Fruit fly (Drosophila melanogaster): Measurements from ENCODE around the gene Afti.

Afti gene

dm6 chr3R:14283042-14283626 lies 43.4 kb downstream of the Afti start (continued):
- TF ChIP-seq CG18476 (GFP tag; optimal IDR thresholded peaks at IDR 0.05) (no peak), Gug (GFP tag; IDR thresholded peaks at IDR 0.05) (no peak; the same call in 2 of the 4 replicates), CG10366 (GFP tag; IDR thresholded peaks at IDR 0.05) (no peak), seq (GFP tag; IDR thresholded peaks at IDR 0.05) (no peak), D (optimal IDR thresholded peaks at IDR 0.05) (no peak), D (GFP tag; optimal IDR thresholded peaks at IDR 0.05) (no peak), CG14050 (GFP tag; IDR thresholded peaks at IDR 0.05) (no peak), Adf1 (GFP tag; IDR thresholded peaks at IDR 0.05) (no peak), CG17385 (GFP tag; optimal IDR thresholded peaks at IDR 0.05) (peak; percentile 18), CTCF (GFP tag; optimal IDR thresholded peaks at IDR 0.05) (no peak), dmrt99B (tag; optimal IDR thresholded peaks at IDR 0.05) (peak; percentile 40), dysf (GFP tag; IDR thresholded peaks at IDR 0.05) (no peak), NC2α (GFP tag; optimal IDR thresholded peaks at IDR 0.05) (no peak), CG11696 (GFP tag; IDR thresholded peaks at IDR 0.05) (no peak), CG2116 (GFP tag; optimal IDR thresholded peaks at IDR 0.05) (no peak), YL-1 (GFP tag; optimal IDR thresholded peaks at IDR 0.05) (no peak), rib (GFP tag; IDR thresholded peaks at IDR 0.05) (no peak), CG7372 (GFP tag; IDR thresholded peaks at IDR 0.05) (no peak), bigmax (GFP tag; optimal IDR thresholded peaks at IDR 0.05) (no peak), sqz (GFP tag; optimal IDR thresholded peaks at IDR 0.05) (no peak), tup (GFP tag; optimal IDR thresholded peaks at IDR 0.05) (no peak), CG4820 (GFP tag; optimal IDR thresholded peaks at IDR 0.05) (no peak), Atf3 (GFP tag; optimal IDR thresholded peaks at IDR 0.05) (peak; percentile 2), Oaz (GFP tag; IDR thresholded peaks at IDR 0.05) (no peak), pnt (GFP tag; optimal IDR thresholded peaks at IDR 0.05) (no peak), CG9932 (GFP tag; IDR thresholded peaks at IDR 0.05) (no peak), CG12769 (tag; optimal IDR thresholded peaks at IDR 0.05) (no peak), Lhr (GFP tag; optimal IDR thresholded peaks at IDR 0.05) (no peak), Rx (GFP tag; IDR thresholded peaks at IDR 0.05) (no peak), CG2120 (GFP tag; optimal IDR thresholded peaks at IDR 0.05) (peak; percentile 79), unpg (GFP tag; optimal IDR thresholded peaks at IDR 0.05) (peak; percentile 27), Ravus (GFP tag; IDR thresholded peaks at IDR 0.05) (no peak), Chrac-16 (GFP tag; optimal IDR thresholded peaks at IDR 0.05) (peak; percentile 13), Trl (optimal IDR thresholded peaks at IDR 0.05) (peak in 1 of 2 experiments; percentile 46), Trl (GFP tag; optimal IDR thresholded peaks at IDR 0.05) (no peak), Ssrp (tag; optimal IDR thresholded peaks at IDR 0.05) (peak; percentile 37), Gsc (GFP tag; IDR thresholded peaks at IDR 0.05) (no peak), scrt (GFP tag; optimal IDR thresholded peaks at IDR 0.05) (peak; percentile 14), CG14860 (GFP tag; IDR thresholded peaks at IDR 0.05; ENCODE audit: partially characterized antibody) (no peak), Ada2b (GFP tag; IDR thresholded peaks at IDR 0.05) (no peak), tio (GFP tag; optimal IDR thresholded peaks at IDR 0.05) (peak; percentile 67), dmrt11E (tag; optimal IDR thresholded peaks at IDR 0.05) (no peak), Hr51 (GFP tag; optimal IDR thresholded peaks at IDR 0.05) (peak; percentile 5 to 74), amos (GFP tag; IDR thresholded peaks at IDR 0.05; ENCODE audit: partially characterized antibody) (no peak), bab2 (GFP tag; optimal IDR thresholded peaks at IDR 0.05) (no peak), unc-4 (GFP tag; IDR thresholded peaks at IDR 0.05; ENCODE audit: partially characterized antibody) (no peak), Stat92E (GFP tag; optimal IDR thresholded peaks at IDR 0.05) (no peak), croc (GFP tag; conservative IDR thresholded peaks at IDR 0.05) (no peak), cad (GFP tag; optimal IDR thresholded peaks at IDR 0.05) (peak; percentile 30), ranshi (GFP tag; IDR thresholded peaks at IDR 0.05) (no peak), Rfx (GFP tag; IDR thresholded peaks at IDR 0.05) (no peak), Xbp1 (GFP tag; optimal IDR thresholded peaks at IDR 0.05) (peak; percentile 45), ham (GFP tag; IDR thresholded peaks at IDR 0.05) (no peak)

Measured in whole organism, embryonic.